Worm (Caenorhabditis elegans) whole organism, L2 larva: ENCODE measurements around the gene T03G11.9.

ENCODE experiments used
- R02D3.7 ChIP-seq: fragments of 150-350 bp; optimal IDR thresholded peaks from 2 replicates; lab custom pipeline; 2014; ENCODE audit warnings: missing biosample characterization, missing genetic modification characterization
- ama-1 ChIP-seq: fragments of 150-350 bp; optimal IDR thresholded peaks from 2 replicates; lab custom pipeline; 2018; ENCODE audit warnings: inconsistent platforms
- fos-1 ChIP-seq: fragments of 150-350 bp; optimal IDR thresholded peaks from 2 replicates; lab custom pipeline; 2014; ENCODE audit warnings: missing biosample characterization, missing genetic modification characterization
- lin-39 ChIP-seq: fragments of 150-350 bp; optimal IDR thresholded peaks from 2 replicates; lab custom pipeline; 2014; ENCODE audit warnings: missing biosample characterization, missing genetic modification reagents, missing genetic modification characterization
- lsy-2 ChIP-seq, 2 experiments: fragments of 150-350 bp in 1 of 2; sonication (generic microtip) in 1 of 2; optimal IDR thresholded peaks; 2 replicates each; lab custom pipeline; 2014 to 2017; ENCODE audit warnings: missing biosample characterization in 2 of 2, missing genetic modification characterization in 2 of 2
- nhr-11 ChIP-seq: fragments of 150-350 bp; optimal IDR thresholded peaks from 2 replicates; lab custom pipeline; 2014; ENCODE audit warnings: missing biosample characterization, missing genetic modification characterization
- nhr-12 ChIP-seq: fragments of 150-350 bp; optimal IDR thresholded peaks from 2 replicates; lab custom pipeline; 2014; ENCODE audit warnings: missing biosample characterization, missing genetic modification characterization
- unc-39 ChIP-seq: fragments of 150-350 bp; optimal IDR thresholded peaks from 2 replicates; lab custom pipeline; 2014; ENCODE audit warnings: missing biosample characterization, missing genetic modification characterization
- unc-55 ChIP-seq: fragments of 150-350 bp; sonication (generic microtip); optimal IDR thresholded peaks from 3 replicates; lab custom pipeline; 2014; ENCODE audit warnings: missing biosample characterization, missing genetic modification reagents, missing genetic modification characterization

- no peak for TF ChIP-seq unc-39 (tag; lab: Kevin White, UChicago)
- no peak for TF ChIP-seq nhr-12
- TF ChIP-seq unc-55: no peak
- TF ChIP-seq lin-39 (tag; lab: Kevin White, UChicago): no peak
- no peak for TF ChIP-seq lsy-2 (tag; optimal IDR thresholded peaks at IDR 0.05; lab: Kevin White, UChicago)
- TF ChIP-seq fos-1 (tag; lab: Kevin White, UChicago): no peak
- TF ChIP-seq R02D3.7 (tag; lab: Kevin White, UChicago): no peak
- no peak for TF ChIP-seq ama-1
- no peak for TF ChIP-seq nhr-11 (tag; lab: Kevin White, UChicago)
Measured at ce11 chrX:5147918-5148317, 36.1 kb upstream of the T03G11.9 start, which contains the start of gene C31H2.14.
